Worm (Caenorhabditis elegans) whole organism, L2 larva: ENCODE measurements around the gene algn-8.

Experiments
- R02D3.7 ChIP-seq: fragments of 150-350 bp; optimal IDR thresholded peaks from 2 replicates; lab custom pipeline; 2014; ENCODE audit warnings: missing biosample characterization, missing genetic modification characterization
- ama-1 ChIP-seq: fragments of 150-350 bp; optimal IDR thresholded peaks from 2 replicates; lab custom pipeline; 2018; ENCODE audit warnings: inconsistent platforms
- elt-3 ChIP-seq: sonication (generic microtip); optimal IDR thresholded peaks from 2 replicates; lab custom pipeline; 2017; ENCODE audit warnings: missing biosample characterization, missing genetic modification characterization
- gmeb-1 ChIP-seq: fragments of 150-350 bp; optimal IDR thresholded peaks from 2 replicates; lab custom pipeline; 2014; ENCODE audit warnings: missing biosample characterization, missing genetic modification characterization
- lin-11 ChIP-seq: fragments of 150-350 bp; sonication (generic microtip); optimal IDR thresholded peaks from 2 replicates; lab custom pipeline; 2014; ENCODE audit warnings: missing biosample characterization, missing genetic modification characterization, inconsistent platforms, mixed read lengths
- nhr-10 ChIP-seq: sonication (generic microtip); optimal IDR thresholded peaks from 2 replicates; lab custom pipeline; 2017; ENCODE audit warnings: missing biosample characterization, missing genetic modification characterization
- nhr-11 ChIP-seq: fragments of 150-350 bp; optimal IDR thresholded peaks from 2 replicates; lab custom pipeline; 2014; ENCODE audit warnings: missing biosample characterization, missing genetic modification characterization
- nhr-21 ChIP-seq: fragments of 150-350 bp; optimal IDR thresholded peaks from 2 replicates; lab custom pipeline; 2014; ENCODE audit warnings: missing biosample characterization, missing genetic modification characterization
- nhr-77 ChIP-seq: fragments of 150-350 bp; optimal IDR thresholded peaks from 2 replicates; lab custom pipeline; 2014; ENCODE audit warnings: missing biosample characterization, missing genetic modification characterization
- skn-1 ChIP-seq: sonication (generic microtip); optimal IDR thresholded peaks from 2 replicates; lab custom pipeline; 2017; ENCODE audit warnings: missing biosample characterization, missing genetic modification characterization
- snpc-4 ChIP-seq: fragments of 150-350 bp; optimal IDR thresholded peaks from 2 replicates; lab custom pipeline; 2014; ENCODE audit warnings: missing biosample characterization, missing genetic modification characterization
- unc-62 ChIP-seq: fragments of 150-350 bp; optimal IDR thresholded peaks from 2 replicates; lab custom pipeline; 2014; ENCODE audit warnings: missing biosample characterization, missing genetic modification reagents, missing genetic modification characterization
- zag-1 ChIP-seq: fragments of 150-350 bp; optimal IDR thresholded peaks from 2 replicates; lab custom pipeline; 2014; ENCODE audit warnings: missing biosample characterization, missing genetic modification characterization

- TF ChIP-seq gmeb-1 (tag; lab: Kevin White, UChicago) = no peak
- TF ChIP-seq nhr-11 (tag; lab: Kevin White, UChicago) = no peak
- TF ChIP-seq nhr-77 = no peak
- TF ChIP-seq unc-62 (GFP tag; lab: Kevin White, UChicago) = no peak
- no peak for TF ChIP-seq R02D3.7 (tag; lab: Kevin White, UChicago)
- no peak for TF ChIP-seq lin-11 (tag; lab: Kevin White, UChicago)
- TF ChIP-seq skn-1 (tag; lab: Kevin White, UChicago) = no peak
- TF ChIP-seq snpc-4 (tag; lab: Kevin White, UChicago) = no peak
- TF ChIP-seq zag-1 = no peak
- no peak for TF ChIP-seq elt-3 (tag; lab: Kevin White, UChicago)
- no peak for TF ChIP-seq nhr-21 (tag; lab: Kevin White, UChicago)
- TF ChIP-seq nhr-10 (tag; lab: Kevin White, UChicago) = no peak
- no peak for TF ChIP-seq ama-1 (lab: Kevin White, UChicago)
These were observed 45.9 kb downstream of the algn-8 start, which contains the start of gene ZK938.11 for ce11 chrII:9840313-9840712.
